Worm (Caenorhabditis elegans): ENCODE data around the gene K09A9.8.

The K09A9.8 gene

ce11 chrX:15633964-15634363 lies 37.0 kb upstream of the K09A9.8 start:
- TF ChIP-seq unc-42 (tag; optimal IDR thresholded peaks at IDR 0.05) (peak; percentile 92), npax-4 (tag; optimal IDR thresholded peaks at IDR 0.05) (no peak), elt-2 (tag; optimal IDR thresholded peaks at IDR 0.05) (no peak)

- TF ChIP-seq ceh-9 (tag; optimal IDR thresholded peaks at IDR 0.05): no peak
- TF ChIP-seq elt-4 (tag; optimal IDR thresholded peaks at IDR 0.05): no peak
- peak; percentile 77 for TF ChIP-seq unc-42 (tag; optimal IDR thresholded peaks at IDR 0.05)
- no peak for TF ChIP-seq pat-9 (tag; optimal IDR thresholded peaks at IDR 0.05)
- TF ChIP-seq ceh-14 (tag; optimal IDR thresholded peaks at IDR 0.05): peak; percentile 39
- TF ChIP-seq ceh-24 (tag; optimal IDR thresholded peaks at IDR 0.05): no peak
- peak; percentile 2 for TF ChIP-seq syd-9 (tag; optimal IDR thresholded peaks at IDR 0.05)
- TF ChIP-seq pqm-1 (tag; optimal IDR thresholded peaks at IDR 0.05): no peak
- peak; percentile 25 for TF ChIP-seq ceh-18 (tag; optimal IDR thresholded peaks at IDR 0.05)
- 0 out of 2 replicates have a peak, but pooled peaks have one; percentile 18 for TF ChIP-seq ceh-45 (GFP tag; IDR thresholded peaks at IDR 0.05)
- no peak for TF ChIP-seq ceh-2 (tag; optimal IDR thresholded peaks at IDR 0.05)
- peak; percentile 4 for TF ChIP-seq F13H6.1 (tag; optimal IDR thresholded peaks at IDR 0.05)
- no peak for TF ChIP-seq unc-3 (GFP tag; conservative IDR thresholded peaks at IDR 0.05)
- no peak for TF ChIP-seq unc-3 (tag; optimal IDR thresholded peaks at IDR 0.05)
- no peak for TF ChIP-seq hlh-15 (tag; optimal IDR thresholded peaks at IDR 0.05)
- TF ChIP-seq hlh-13 (GFP tag; optimal IDR thresholded peaks at IDR 0.05): no peak
- peak; percentile 44 for TF ChIP-seq tbx-2 (tag; optimal IDR thresholded peaks at IDR 0.05)
- TF ChIP-seq nfya-1 (tag; optimal IDR thresholded peaks at IDR 0.05): peak; percentile 38
- TF ChIP-seq fkh-6 (tag; optimal IDR thresholded peaks at IDR 0.05): no peak
- no peak for TF ChIP-seq zip-5 (tag; optimal IDR thresholded peaks at IDR 0.05)
- peak; percentile 7 for TF ChIP-seq fkh-10 (GFP tag; optimal IDR thresholded peaks at IDR 0.05)
- peak; percentile 28 for TF ChIP-seq sox-4 (tag; optimal IDR thresholded peaks at IDR 0.05)
- peak; percentile 63 for TF ChIP-seq ceh-31 (tag; optimal IDR thresholded peaks at IDR 0.05)
- no peak for TF ChIP-seq pag-3 (tag; optimal IDR thresholded peaks at IDR 0.05; ENCODE audit: borderline replicate concordance)
Measured at ce11 chrX:15630790-15631204, 33.8 kb upstream of the K09A9.8 start.

- no peak for TF ChIP-seq hlh-13 (GFP tag; optimal IDR thresholded peaks at IDR 0.05)
- no peak for TF ChIP-seq npax-4 (tag; optimal IDR thresholded peaks at IDR 0.05)
- TF ChIP-seq ttx-3 (tag; optimal IDR thresholded peaks at IDR 0.05): no peak
- no peak for TF ChIP-seq unc-55 (GFP tag; optimal IDR thresholded peaks at IDR 0.05)
- TF ChIP-seq che-1 (tag; optimal IDR thresholded peaks at IDR 0.05): no peak
- TF ChIP-seq ceh-22 (tag; optimal IDR thresholded peaks at IDR 0.05): no peak
- no peak for TF ChIP-seq ets-4 (tag; optimal IDR thresholded peaks at IDR 0.05)
- TF ChIP-seq unc-3 (GFP tag; conservative IDR thresholded peaks at IDR 0.05): no peak
- TF ChIP-seq unc-3 (tag; optimal IDR thresholded peaks at IDR 0.05): no peak
- no peak for TF ChIP-seq ama-1 (optimal IDR thresholded peaks at IDR 0.05)
- no peak for TF ChIP-seq lin-11 (tag; optimal IDR thresholded peaks at IDR 0.05)
- no peak for TF ChIP-seq tbx-7 (tag; optimal IDR thresholded peaks at IDR 0.05)
- no peak for TF ChIP-seq odd-2 (tag; optimal IDR thresholded peaks at IDR 0.05)
- no peak for TF ChIP-seq C08G9.2 (tag; optimal IDR thresholded peaks at IDR 0.05)
- no peak for TF ChIP-seq nfya-1 (tag; optimal IDR thresholded peaks at IDR 0.05)
- no peak for TF ChIP-seq ceh-30 (tag; optimal IDR thresholded peaks at IDR 0.05)
- TF ChIP-seq ztf-16 (tag; optimal IDR thresholded peaks at IDR 0.05): no peak
- TF ChIP-seq pqm-1 (tag; optimal IDR thresholded peaks at IDR 0.05): no peak
- TF ChIP-seq eyg-1 (tag; optimal IDR thresholded peaks at IDR 0.05): no peak
- no peak for TF ChIP-seq rnt-1 (tag; optimal IDR thresholded peaks at IDR 0.05)
- TF ChIP-seq ceh-18 (tag; optimal IDR thresholded peaks at IDR 0.05): no peak
Measured at ce11 chrX:15630340-15630739, 33.4 kb upstream of the K09A9.8 start, which contains the start of gene K09E9.4. TSS of gene K09E9.4 (minus strand) at chrX:15630440.
